Fruit fly (Drosophila melanogaster): ENCODE data around the gene CG14851.
A peak's percentile ranks its signal among the peaks of the same experiment; 100 is the strongest.

CG14851 gene

dm6 chr3R:14576692-14577646 is 14.8 kb downstream of the CG14851 start, which contains the start of gene stumps:
stumps (plus strand) TSS chr3R:14577217.
- TF ChIP-seq eg (GFP tag; IDR thresholded peaks at IDR 0.05) (peak; percentile 62; the same call in 2 of the 3 replicates), Hr39 (GFP tag; optimal IDR thresholded peaks at IDR 0.05) (no peak), CG15336 (GFP tag; IDR thresholded peaks at IDR 0.05) (peak; percentile 25; the same call in 1 of the 2 replicates), CG6276 (GFP tag; optimal IDR thresholded peaks at IDR 0.05) (peak; percentile 44), CG8119 (GFP tag; IDR thresholded peaks at IDR 0.05) (peak; percentile 47; the same call in 1 of the 3 replicates), fkh (GFP tag; optimal IDR thresholded peaks at IDR 0.05) (peak; percentile 26)

DNA sequence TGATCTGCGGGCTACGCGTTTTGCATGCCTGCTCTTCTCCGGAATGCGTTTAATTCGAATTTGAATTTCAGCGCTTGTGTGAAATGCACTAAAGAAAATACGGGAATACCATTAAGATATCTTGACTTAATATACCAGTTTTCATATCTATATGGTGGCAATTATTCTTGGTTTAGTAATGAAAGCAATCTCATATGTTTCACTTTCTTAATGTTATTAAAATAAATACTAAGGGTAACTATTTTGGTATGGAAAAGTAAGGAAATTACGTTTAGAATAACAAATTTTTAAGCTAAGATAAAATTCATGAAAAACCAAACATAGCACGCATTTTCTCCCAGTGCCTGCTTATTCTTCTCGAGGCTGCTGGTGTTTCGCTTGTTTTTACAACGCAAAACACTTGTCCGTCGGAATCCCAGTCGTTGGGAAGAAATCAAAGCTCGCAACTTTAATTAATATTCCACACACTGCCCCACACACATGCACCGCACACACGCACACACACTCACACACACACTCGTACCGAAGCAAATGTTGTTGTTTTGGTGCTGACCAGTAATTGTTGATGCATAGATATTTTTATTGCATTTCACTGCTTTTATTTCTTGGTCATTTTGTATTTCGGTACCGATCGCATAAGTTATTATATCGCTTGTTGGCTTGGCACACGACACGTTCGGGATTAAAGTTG is 15.8 kb downstream of the CG14851 start:
- peak; percentile 33 for TF ChIP-seq Hr39 (GFP tag; optimal IDR thresholded peaks at IDR 0.05)
- TF ChIP-seq cyc (GFP tag; optimal IDR thresholded peaks at IDR 0.05) = peak; percentile 25
- 0 out of 3 replicates have a peak, but pooled peaks have one; percentile 16 for TF ChIP-seq eg (GFP tag; IDR thresholded peaks at IDR 0.05)
- peak; percentile 37 for TF ChIP-seq Ets96B (tag; optimal IDR thresholded peaks at IDR 0.05)
- no peak for TF ChIP-seq CG10631 (GFP tag; optimal IDR thresholded peaks at IDR 0.05)
- TF ChIP-seq Eip78C (GFP tag) = peak; percentile 77
- peak; percentile 14 for TF ChIP-seq Smox (GFP tag; optimal IDR thresholded peaks at IDR 0.05)
- peak; percentile 35 for TF ChIP-seq topi (GFP tag; optimal IDR thresholded peaks at IDR 0.05)
- TF ChIP-seq Sox14 (GFP tag; optimal IDR thresholded peaks at IDR 0.05) = peak; percentile 11
- TF ChIP-seq OdsH (GFP tag; optimal IDR thresholded peaks at IDR 0.05) = peak; percentile 35
- TF ChIP-seq dac (GFP tag; optimal IDR thresholded peaks at IDR 0.05) = no peak
- peak; percentile 48 for TF ChIP-seq CG3032 (tag; optimal IDR thresholded peaks at IDR 0.05)
- peak; percentile 30 for TF ChIP-seq lz (GFP tag; optimal IDR thresholded peaks at IDR 0.05)
- TF ChIP-seq Hr4 (GFP tag; optimal IDR thresholded peaks at IDR 0.05) = peak; percentile 38
- TF ChIP-seq svp (GFP tag) = peak; percentile 72
- no peak for TF ChIP-seq Ets21C (GFP tag; optimal IDR thresholded peaks at IDR 0.05)
- TF ChIP-seq pdm3 (GFP tag; optimal IDR thresholded peaks at IDR 0.05) = peak; percentile 41
- TF ChIP-seq CG6854 (GFP tag; optimal IDR thresholded peaks at IDR 0.05) = no peak
- TF ChIP-seq dsx (GFP tag; optimal IDR thresholded peaks at IDR 0.05; ENCODE audit: poor library complexity, severe bottlenecking) = peak; percentile 26
- peak; percentile 29 for TF ChIP-seq esn (GFP tag; optimal IDR thresholded peaks at IDR 0.05)
- TF ChIP-seq achi (GFP tag; optimal IDR thresholded peaks at IDR 0.05) = peak; percentile 26
- peak; percentile 28 for TF ChIP-seq CG31627 (GFP tag; optimal IDR thresholded peaks at IDR 0.05)
- peak; percentile 46 for TF ChIP-seq CG32006 (GFP tag; optimal IDR thresholded peaks at IDR 0.05)
- TF ChIP-seq Eip75B (GFP tag; optimal IDR thresholded peaks at IDR 0.05) = peak; percentile 18
- TF ChIP-seq acj6 (GFP tag; optimal IDR thresholded peaks at IDR 0.05) = peak; percentile 38
- TF ChIP-seq CG8632 (GFP tag; optimal IDR thresholded peaks at IDR 0.05) = no peak
- peak; percentile 39 for TF ChIP-seq CG34406 (GFP tag; optimal IDR thresholded peaks at IDR 0.05)
- peak; percentile 37 for TF ChIP-seq Met (GFP tag; optimal IDR thresholded peaks at IDR 0.05)
- peak; percentile 42; the same call in 1 of the 2 replicates for TF ChIP-seq CG15336 (GFP tag; IDR thresholded peaks at IDR 0.05)
- no peak for TF ChIP-seq ss (GFP tag; optimal IDR thresholded peaks at IDR 0.05)

- TF ChIP-seq Hr38 (GFP tag; optimal IDR thresholded peaks at IDR 0.05) = no peak
- TF ChIP-seq CG16779 (tag; optimal IDR thresholded peaks at IDR 0.05) = no peak
- no peak for TF ChIP-seq topi (GFP tag; optimal IDR thresholded peaks at IDR 0.05)
- TF ChIP-seq Sox14 (GFP tag; optimal IDR thresholded peaks at IDR 0.05) = no peak
- no peak for TF ChIP-seq net (GFP tag; optimal IDR thresholded peaks at IDR 0.05)
- no peak for TF ChIP-seq CG8632 (GFP tag; optimal IDR thresholded peaks at IDR 0.05)
- no peak for TF ChIP-seq CG9139 (GFP tag; optimal IDR thresholded peaks at IDR 0.05)
Observed at dm6 chr3R:14580045-14580579, 18.0 kb downstream of the CG14851 start.
